Fruit fly (Drosophila melanogaster): ENCODE data around the gene ko.

DNA sequence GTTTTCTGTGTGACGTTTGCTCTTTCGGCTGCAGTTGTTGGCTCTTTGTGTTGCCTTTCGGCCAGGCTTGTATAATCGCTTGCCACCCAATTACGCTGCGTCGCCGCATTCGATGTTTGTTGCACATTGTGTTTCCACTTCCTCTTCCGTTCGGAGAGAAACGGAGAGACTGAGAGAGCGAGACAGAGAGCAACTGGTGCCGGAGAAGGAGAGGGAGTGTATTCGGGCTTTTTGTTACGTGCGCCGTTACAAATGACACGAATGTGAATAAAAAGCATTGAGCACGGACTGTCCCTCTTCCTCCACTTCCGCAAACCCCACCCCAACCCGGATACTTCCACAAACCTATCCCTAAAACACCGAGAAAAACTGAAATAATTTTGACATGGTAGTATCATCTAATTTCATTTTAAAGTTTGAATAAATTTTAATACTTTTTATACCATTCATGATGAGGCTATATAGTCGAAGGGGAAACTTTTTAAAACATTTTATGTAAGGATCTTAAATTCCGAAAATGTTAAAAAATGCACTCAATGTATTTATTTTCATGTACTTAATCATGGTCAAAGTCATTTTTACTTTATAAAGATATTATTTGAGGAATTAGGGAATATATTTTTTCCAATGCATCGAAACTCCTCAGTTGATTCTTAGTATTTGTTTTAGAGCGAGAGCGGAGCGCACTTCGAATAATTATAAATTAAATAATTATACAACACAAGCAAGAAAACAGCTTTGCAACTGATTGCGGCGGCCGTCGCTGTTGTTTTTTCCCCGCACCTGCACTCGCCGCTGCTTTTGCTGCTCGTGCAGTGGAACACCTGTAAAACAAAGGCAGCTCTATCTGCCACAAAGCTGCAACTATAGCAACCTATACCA lies 70.5 kb downstream of the ko start:
- TF ChIP-seq CG11696 (GFP tag; IDR thresholded peaks at IDR 0.05) (no peak), Hr39 (optimal IDR thresholded peaks at IDR 0.05) (no peak), CG14441 (GFP tag; IDR thresholded peaks at IDR 0.05) (no peak), CG14965 (GFP tag; optimal IDR thresholded peaks at IDR 0.05; ENCODE audit: borderline replicate concordance) (no peak), lola (GFP tag; optimal IDR thresholded peaks at IDR 0.05) (peak in 1 of 3 experiments; percentile 20)
